Fruit fly (Drosophila melanogaster) Kc167 (cell line): ENCODE measurements around the gene CG34177.

Experiments
- Myc ChIP-seq: fragments of >200 bp; optimal IDR thresholded peaks from 2 replicates; lab custom pipeline; 2017; ENCODE audit warnings: missing external identifiers
- Sin3A ChIP-seq: fragments of >200 bp; optimal IDR thresholded peaks from 2 replicates; lab custom pipeline; 2018; ENCODE audit warnings: missing external identifiers
- h ChIP-seq: fragments of >200 bp; optimal IDR thresholded peaks from 3 replicates; lab custom pipeline; 2018; ENCODE audit warnings: missing external identifiers
- insv ChIP-seq: fragments of >200 bp; optimal IDR thresholded peaks from 3 replicates; lab custom pipeline; 2018; ENCODE audit warnings: missing external identifiers
- psq ChIP-seq: fragments of >200 bp; optimal IDR thresholded peaks from 2 replicates; lab custom pipeline; 2017; ENCODE audit warnings: missing external identifiers
- ttk ChIP-seq: sonication (Bioruptor generic); optimal IDR thresholded peaks from 2 replicates; lab custom pipeline; 2017; ENCODE audit warnings: missing external identifiers

DNA sequence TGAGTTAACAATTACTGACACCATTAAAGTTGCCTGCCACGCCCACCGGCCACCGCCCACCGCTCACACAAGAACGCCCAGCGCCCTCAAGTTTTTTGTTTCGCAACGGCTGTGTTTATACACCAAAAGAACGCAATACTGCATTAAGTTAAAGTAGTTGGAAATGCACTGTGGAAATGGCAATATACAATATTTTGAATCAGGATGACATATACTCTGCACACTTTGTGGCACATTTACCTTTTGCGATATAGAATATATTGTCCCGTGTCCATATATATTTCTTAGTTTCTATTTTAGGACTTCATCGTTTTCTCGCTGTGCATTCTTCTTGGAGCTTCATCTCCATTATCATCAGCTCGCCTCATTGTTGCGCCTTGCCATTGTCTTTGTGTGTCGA lies 17.6 kb upstream of the CG34177 start:
- TF ChIP-seq h (lab: Kevin White, UChicago) (no peak), ttk (lab: Kevin White, UChicago) (no peak), insv (lab: Kevin White, UChicago) (no peak), psq (lab: Kevin White, UChicago) (no peak), Myc (lab: Kevin White, UChicago) (no peak), Sin3A (lab: Kevin White, UChicago) (no peak)
